Fruit fly (Drosophila melanogaster) whole organism: ENCODE results near the gene CG31157.

ENCODE experiments used
- CG8478 ChIP-seq: fragments of >200 bp; optimal IDR thresholded peaks from 2 replicates; lab custom pipeline; 2018; ENCODE audit warnings: inconsistent platforms
- Dll ChIP-seq: fragments of >200 bp; optimal IDR thresholded peaks from 2 replicates; lab custom pipeline; 2017
- EcR ChIP-seq, 2 experiments: fragments of >200 bp; optimal IDR thresholded peaks; 2 replicates each; lab custom pipeline; 2017; ENCODE audit warnings: missing biosample characterization in 2 of 2, missing genetic modification characterization in 2 of 2, missing genetic modification reagents in 2 of 2
- pan ChIP-seq: fragments of >200 bp; optimal IDR thresholded peaks from 2 replicates; lab custom pipeline; 2017
- psq ChIP-seq: fragments of >200 bp; optimal IDR thresholded peaks from 2 replicates; lab custom pipeline; 2017
- usp ChIP-seq: fragments of >200 bp; optimal IDR thresholded peaks from 2 replicates; lab custom pipeline; 2017; ENCODE audit warnings: missing biosample characterization, missing genetic modification characterization, mixed read lengths

CG31157 gene

DNA sequence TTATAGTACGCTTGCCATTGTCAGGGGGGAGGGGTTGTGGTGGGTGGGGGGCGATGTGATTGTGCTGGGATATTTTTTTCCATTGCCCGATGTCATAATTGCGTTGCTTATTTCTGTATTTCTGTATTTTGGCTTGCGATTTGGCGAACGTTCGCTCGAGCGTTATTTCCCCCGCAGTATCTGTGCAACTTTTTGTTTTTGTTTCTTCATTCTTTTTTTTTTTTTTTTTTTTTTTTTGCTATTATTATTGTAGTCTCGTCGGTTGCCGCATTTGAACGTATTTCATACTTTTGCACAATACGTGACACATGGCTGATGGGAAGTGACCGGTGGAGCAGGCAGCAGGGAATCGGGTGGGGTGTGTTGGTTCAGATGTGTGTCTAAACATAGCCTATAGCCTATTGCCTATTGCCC lies 29.9 kb upstream of the CG31157 start:
- TF ChIP-seq EcR (GFP tag; optimal IDR thresholded peaks at IDR 0.05; lab: Kevin White, UChicago) (no peak), CG8478 (lab: Kevin White, UChicago) (no peak), psq (lab: Kevin White, UChicago) (no peak), Dll (no peak), usp (no peak), pan (lab: Kevin White, UChicago) (no peak)

DNA sequence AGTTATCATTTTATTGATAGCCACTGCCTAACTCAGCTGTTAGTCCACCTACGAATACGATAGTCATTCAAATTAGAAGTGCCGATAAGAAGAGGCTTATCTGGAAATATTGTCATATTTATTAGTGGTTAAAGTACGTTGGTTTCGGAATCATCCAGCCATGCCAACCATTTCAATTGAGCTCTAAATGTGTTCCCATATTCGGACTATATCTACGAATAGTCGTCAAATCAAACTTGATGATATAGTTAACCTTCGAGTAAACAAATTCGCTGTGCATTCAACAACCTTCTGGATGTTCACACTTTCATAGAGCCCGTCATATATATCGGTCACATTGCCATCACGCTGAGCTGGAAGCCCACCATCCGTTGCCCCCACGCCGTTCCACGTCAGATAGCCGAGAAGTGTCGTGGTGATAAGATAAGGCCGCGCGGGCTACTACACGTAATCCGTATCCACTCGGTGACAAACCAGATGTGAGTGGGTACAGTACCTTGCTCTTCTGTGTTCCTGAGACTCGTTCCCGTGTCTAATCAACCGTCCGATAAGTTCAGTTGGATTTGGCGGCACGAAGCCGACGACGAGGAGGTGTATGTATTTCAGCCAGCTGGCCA lies 29.1 kb upstream of the CG31157 start:
- TF ChIP-seq pan (lab: Kevin White, UChicago) (no peak), Dll (no peak), usp (no peak), EcR (GFP tag; optimal IDR thresholded peaks at IDR 0.05; lab: Kevin White, UChicago) (no peak), psq (lab: Kevin White, UChicago) (no peak), CG8478 (lab: Kevin White, UChicago) (no peak)

DNA sequence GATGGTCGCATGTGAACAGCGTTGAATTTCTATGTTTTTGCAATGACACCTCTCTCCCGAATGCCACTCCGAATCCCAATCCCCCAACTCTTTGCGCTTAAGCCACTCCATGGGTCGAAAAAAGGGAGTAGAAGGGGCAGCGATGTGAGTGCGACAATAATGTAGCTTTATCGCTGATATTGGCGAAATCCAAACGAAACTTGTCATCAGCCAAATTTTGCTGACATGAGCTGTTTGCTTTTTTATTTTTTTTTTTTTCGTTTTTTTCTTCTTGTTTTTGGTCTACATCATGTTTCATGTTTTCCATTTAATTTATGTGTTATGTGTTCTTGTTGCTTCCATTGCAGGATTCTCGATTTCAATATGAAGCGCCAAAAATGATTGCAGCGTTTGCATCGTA lies 28.5 kb upstream of the CG31157 start:
- TF ChIP-seq pan (lab: Kevin White, UChicago) (no peak), usp (no peak)

DNA sequence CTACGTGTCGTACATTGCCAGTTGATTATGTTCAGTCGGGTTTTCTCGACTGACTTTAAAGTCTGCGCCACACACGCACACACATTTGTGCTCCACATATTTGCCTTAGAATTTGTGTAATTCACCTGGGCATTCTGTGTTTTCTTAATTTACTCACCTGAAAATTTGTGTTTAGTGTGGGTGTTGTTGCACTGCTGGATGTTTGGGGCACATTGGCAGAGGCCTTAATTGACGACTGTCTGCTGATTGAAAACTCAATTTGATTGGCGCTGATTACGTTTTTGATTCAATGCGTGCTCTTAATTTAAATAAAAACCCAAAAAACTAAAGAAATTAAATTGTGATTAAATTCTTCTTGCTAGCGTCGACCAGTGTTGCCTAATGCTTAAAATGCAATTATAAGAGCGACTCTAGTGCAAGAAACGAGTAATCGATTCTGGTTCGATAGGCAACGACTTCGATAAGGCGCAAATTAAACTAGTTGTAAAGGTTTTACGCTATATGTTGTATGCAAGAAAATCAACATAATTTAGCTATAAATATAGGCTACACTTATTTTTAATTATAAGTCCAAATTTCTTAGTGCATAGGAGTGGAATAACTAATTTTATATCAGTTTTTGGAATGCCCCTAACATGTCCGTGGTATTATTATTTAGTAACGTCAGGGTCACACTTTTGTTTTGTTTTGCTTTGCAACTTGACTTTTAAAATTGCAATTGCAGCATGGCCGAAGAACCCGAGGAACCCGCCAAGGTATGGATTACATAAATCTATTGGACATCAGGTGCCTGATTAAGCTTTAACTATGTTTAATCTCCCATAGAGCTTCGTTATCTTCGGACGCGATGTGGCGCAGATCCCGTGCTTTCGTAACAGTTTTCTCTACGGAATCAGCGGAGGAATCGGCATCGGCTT lies 17.0 kb upstream of the CG31157 start, which contains the start of the genes CG46281 and CG46280:
TSS of gene CG46281 (minus strand) at position 51 of the 917 bp plus-strand sequence.
TSS of gene CG46280 (minus strand) at position 403 of the 917 bp plus-strand sequence.
- no peak for TF ChIP-seq EcR (GFP tag; optimal IDR thresholded peaks at IDR 0.05; lab: Kevin White, UChicago)
- no peak for TF ChIP-seq usp
- no peak for TF ChIP-seq CG8478 (lab: Kevin White, UChicago)
- no peak for TF ChIP-seq pan (lab: Kevin White, UChicago)
- no peak for TF ChIP-seq Dll
- no peak for TF ChIP-seq psq (lab: Kevin White, UChicago)

DNA sequence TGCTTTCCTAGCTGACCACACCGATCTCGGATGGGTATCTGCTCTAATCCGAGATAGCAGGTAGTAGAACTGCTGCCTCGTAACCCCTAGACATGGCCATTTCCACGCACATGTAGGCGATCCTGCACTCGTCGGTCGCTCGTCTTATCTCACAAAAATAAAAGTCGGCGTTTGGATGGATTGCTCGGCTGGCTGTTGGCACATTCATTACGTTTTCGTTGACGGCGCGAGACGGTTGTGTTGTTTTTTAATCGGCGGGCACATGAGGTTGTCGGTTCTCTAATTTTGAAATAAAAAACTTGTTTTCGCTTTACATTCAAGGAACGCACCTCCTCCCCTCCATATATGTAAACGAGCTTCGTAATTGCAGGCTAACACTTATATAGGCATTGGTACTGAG lies 15.2 kb upstream of the CG31157 start, which contains the start of gene ry:
TSS of gene ry (plus strand) at position 206 of the 400 bp plus-strand sequence.
- TF ChIP-seq pan (lab: Kevin White, UChicago) (no peak), usp (no peak), Dll (no peak), psq (lab: Kevin White, UChicago) (no peak), EcR (GFP tag; optimal IDR thresholded peaks at IDR 0.05; lab: Kevin White, UChicago) (no peak), CG8478 (lab: Kevin White, UChicago) (no peak)

DNA sequence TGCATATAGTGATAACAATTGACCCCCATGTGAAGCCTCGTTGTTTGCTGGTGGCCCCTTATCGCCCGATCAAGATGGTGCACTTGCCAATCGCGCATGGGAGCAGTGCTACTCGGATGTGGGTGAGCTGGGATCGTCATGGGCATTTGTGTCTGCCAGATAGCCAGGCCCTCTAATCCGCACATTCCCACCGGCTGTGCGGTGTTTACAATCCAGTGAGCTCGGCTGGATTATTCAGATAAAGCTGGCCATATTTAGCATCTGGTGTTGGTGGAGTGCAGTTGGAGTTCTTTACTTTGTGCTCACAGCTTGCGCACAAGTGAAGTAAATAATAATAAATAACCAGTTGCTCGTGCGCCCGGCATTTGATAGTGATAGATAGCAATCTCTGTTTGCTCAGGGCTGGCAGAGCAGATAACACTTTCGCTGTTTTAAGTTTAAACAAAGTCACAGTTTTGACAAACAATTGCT lies 14.5 kb upstream of the CG31157 start:
- TF ChIP-seq psq (lab: Kevin White, UChicago) = no peak
- no peak for TF ChIP-seq usp
- TF ChIP-seq EcR (GFP tag; optimal IDR thresholded peaks at IDR 0.05; lab: Kevin White, UChicago) = no peak
- TF ChIP-seq Dll = no peak
- no peak for TF ChIP-seq pan (lab: Kevin White, UChicago)
- TF ChIP-seq CG8478 (lab: Kevin White, UChicago) = no peak

- TF ChIP-seq psq (lab: Kevin White, UChicago) (no peak), Dll (no peak), pan (lab: Kevin White, UChicago) (no peak), usp (no peak), EcR (GFP tag; optimal IDR thresholded peaks at IDR 0.05; lab: Kevin White, UChicago) (no peak), CG8478 (lab: Kevin White, UChicago) (no peak)
These were observed 13.9 kb upstream of the CG31157 start for dm6 chr3R:13033670-13034069.

- TF ChIP-seq usp (no peak), psq (lab: Kevin White, UChicago) (no peak), EcR (GFP tag; optimal IDR thresholded peaks at IDR 0.05; lab: Kevin White, UChicago) (no peak), pan (lab: Kevin White, UChicago) (no peak), CG8478 (lab: Kevin White, UChicago) (no peak)
These were observed 11.5 kb upstream of the CG31157 start for dm6 chr3R:13036064-13036463.

DNA sequence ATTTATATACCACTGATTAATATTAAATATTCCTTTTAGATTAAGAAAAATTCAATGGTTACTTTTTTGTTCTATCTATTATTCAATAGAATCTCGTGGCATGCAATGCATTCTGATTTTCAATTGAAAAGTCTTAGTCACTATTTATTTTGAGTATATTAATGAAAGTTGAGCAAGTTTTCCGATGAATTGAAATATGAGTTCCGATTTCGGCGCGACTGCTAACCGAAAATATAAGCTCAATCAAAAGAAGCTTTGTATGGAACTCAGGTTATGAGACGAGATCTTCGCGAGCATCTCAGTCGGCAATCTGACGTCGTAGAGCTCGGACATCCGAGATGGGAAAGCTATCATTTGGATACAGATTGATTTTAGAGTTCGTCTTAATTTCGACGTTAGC lies 9.5 kb upstream of the CG31157 start, which contains the start of gene CG11668:
TSS of gene CG11668 (plus strand) at position 301 of the 400 bp plus-strand sequence.
- TF ChIP-seq CG8478 (lab: Kevin White, UChicago) (no peak), EcR (GFP tag; optimal IDR thresholded peaks at IDR 0.05; lab: Kevin White, UChicago) (no peak), psq (lab: Kevin White, UChicago) (no peak), Dll (no peak)

- TF ChIP-seq psq (lab: Kevin White, UChicago) (no peak), pan (lab: Kevin White, UChicago) (no peak)
These were observed 8.4 kb upstream of the CG31157 start for dm6 chr3R:13039037-13039583.

- TF ChIP-seq Dll (no peak), usp (no peak), EcR (GFP tag; optimal IDR thresholded peaks at IDR 0.05; lab: Kevin White, UChicago) (no peak), CG8478 (lab: Kevin White, UChicago) (no peak), pan (lab: Kevin White, UChicago) (no peak), psq (lab: Kevin White, UChicago) (no peak)
These were observed 5.8 kb upstream of the CG31157 start, which contains the start of gene CG11670 for dm6 chr3R:13041750-13042149. Gene CG11670, plus strand, starts transcription at chr3R:13042050.
